Worm (Caenorhabditis elegans) whole organism, L1 larva: Measurements from ENCODE around the gene mtl-2.
A peak's percentile ranks its signal among the peaks of the same experiment; 100 is the strongest.

Experiments used
- C04F5.9 ChIP-seq: sonication (generic microtip); optimal IDR thresholded peaks from 2 replicates; lab custom pipeline; 2016; ENCODE audit warnings: missing genetic modification characterization, missing compliant biosample characterization
- C16A3.4 ChIP-seq: fragments of 150-350 bp; optimal IDR thresholded peaks from 2 replicates; lab custom pipeline; 2014; ENCODE audit warnings: missing biosample characterization, missing genetic modification characterization
- C34B4.2 ChIP-seq: sonication (generic microtip); optimal IDR thresholded peaks from 2 replicates; lab custom pipeline; 2017; ENCODE audit warnings: mild to moderate bottlenecking, missing genetic modification characterization, missing compliant biosample characterization
- Y116A8C.19 ChIP-seq: sonication (generic microtip); optimal IDR thresholded peaks from 2 replicates; lab custom pipeline; 2016; ENCODE audit warnings: missing compliant biosample characterization, missing genetic modification characterization, borderline replicate concordance
- aly-2 ChIP-seq: fragments of 150-350 bp; optimal IDR thresholded peaks from 2 replicates; lab custom pipeline; 2014; ENCODE audit warnings: missing biosample characterization, missing genetic modification characterization
- ceh-63 ChIP-seq: fragments of 200-800 bp; sonication (Bioruptor generic); optimal IDR thresholded peaks from 2 replicates; lab custom pipeline; 2018; ENCODE audit warnings: mild to moderate bottlenecking, missing genetic modification characterization, missing compliant biosample characterization
- ceh-8 ChIP-seq: fragments of 200-800 bp; sonication (Bioruptor generic); optimal IDR thresholded peaks from 2 replicates; lab custom pipeline; 2018; ENCODE audit warnings: mild to moderate bottlenecking, missing genetic modification characterization, moderate library complexity, missing compliant biosample characterization
- ceh-88 ChIP-seq: fragments of 200-800 bp; sonication (Bioruptor generic); IDR thresholded peaks from 2 replicates; pipeline ENCODE4 v1.3.6; 2022; ENCODE audit warnings: missing genetic modification characterization, missing compliant biosample characterization
- efl-1 ChIP-seq, 4 experiments: fragments of 150-350 bp; optimal IDR thresholded peaks in 3 of 4; peaks in 1 of 4; 1 replicate in 1 of 4; 2 replicates in 3 of 4; lab custom pipeline; 2014; ENCODE audit warnings: missing biosample characterization in 2 of 4, missing genetic modification characterization in 2 of 4, missing genetic modification reagents in 2 of 4
- efl-3 ChIP-seq: fragments of 200-800 bp; sonication (Bioruptor generic); optimal IDR thresholded peaks from 2 replicates; lab custom pipeline; 2018; ENCODE audit warnings: mild to moderate bottlenecking, missing genetic modification characterization, missing compliant biosample characterization
- egl-27 ChIP-seq, 2 experiments: fragments of 150-350 bp in 1 of 2; sonication (generic microtip); optimal IDR thresholded peaks; 3 replicates each; lab custom pipeline; 2017 to 2018; ENCODE audit warnings: missing biosample characterization in 2 of 2, missing genetic modification characterization in 2 of 2, missing genetic modification reagents in 2 of 2
- elt-2 ChIP-seq: sonication (generic microtip); optimal IDR thresholded peaks from 2 replicates; lab custom pipeline; 2016; ENCODE audit warnings: missing genetic modification characterization, mild to moderate bottlenecking, inconsistent platforms, missing compliant biosample characterization, missing genetic modification reagents
- elt-3 ChIP-seq, 6 experiments: fragments of 150-350 bp in 1 of 6; sonication (generic microtip); optimal IDR thresholded peaks; 2 replicates each; lab custom pipeline; 2017 to 2018; ENCODE audit warnings: missing biosample characterization in 6 of 6, missing genetic modification characterization in 6 of 6, inconsistent platforms in 1 of 6
- fkh-8 ChIP-seq: sonication (generic microtip); optimal IDR thresholded peaks from 2 replicates; lab custom pipeline; 2016; ENCODE audit warnings: mild to moderate bottlenecking, missing genetic modification characterization, missing compliant biosample characterization
- hpl-2 ChIP-seq: fragments of 150-350 bp; optimal IDR thresholded peaks from 2 replicates; lab custom pipeline; 2014; ENCODE audit warnings: missing biosample characterization, missing genetic modification reagents, missing genetic modification characterization
- jun-1 ChIP-seq: fragments of 150-350 bp; optimal IDR thresholded peaks from 2 replicates; lab custom pipeline; 2014; ENCODE audit warnings: missing biosample characterization, missing genetic modification reagents, missing genetic modification characterization
- lin-15B ChIP-seq: fragments of 150-350 bp; sonication (generic microtip); optimal IDR thresholded peaks from 3 replicates; lab custom pipeline; 2014; ENCODE audit warnings: missing biosample characterization, missing genetic modification characterization
- lin-39 ChIP-seq: fragments of 150-350 bp; optimal IDR thresholded peaks from 2 replicates; lab custom pipeline; 2014; ENCODE audit warnings: missing biosample characterization, missing genetic modification reagents, missing genetic modification characterization
- lir-3 ChIP-seq: sonication (generic microtip); optimal IDR thresholded peaks from 2 replicates; lab custom pipeline; 2016; ENCODE audit warnings: mild to moderate bottlenecking, missing genetic modification characterization, moderate library complexity, missing compliant biosample characterization; ENCODE audit not compliant: poor library complexity
- lsy-2 ChIP-seq, 2 experiments: fragments of 150-350 bp; optimal IDR thresholded peaks; 2 replicates each; lab custom pipeline; 2014; ENCODE audit warnings: missing biosample characterization in 2 of 2, missing genetic modification characterization in 2 of 2
- mdl-1 ChIP-seq, 2 experiments: fragments of 150-350 bp; optimal IDR thresholded peaks; 2 replicates each; lab custom pipeline; 2014 to 2017; ENCODE audit warnings: missing biosample characterization in 2 of 2, missing genetic modification characterization in 2 of 2, inconsistent platforms in 1 of 2
- mep-1 ChIP-seq: fragments of 150-350 bp; optimal IDR thresholded peaks from 2 replicates; lab custom pipeline; 2014; ENCODE audit warnings: missing biosample characterization, missing genetic modification characterization
- nhr-19 ChIP-seq: fragments of 200-800 bp; sonication (Bioruptor generic); conservative IDR thresholded peaks from 2 replicates; pipeline ENCODE4 v1.3.6; 2022; ENCODE audit warnings: missing genetic modification characterization, missing compliant biosample characterization
- nhr-20 ChIP-seq: sonication (generic microtip); optimal IDR thresholded peaks from 2 replicates; lab custom pipeline; 2016; ENCODE audit warnings: mild to moderate bottlenecking, missing genetic modification characterization, missing compliant biosample characterization
- nhr-237 ChIP-seq: fragments of 150-350 bp; optimal IDR thresholded peaks from 2 replicates; lab custom pipeline; 2014; ENCODE audit warnings: missing biosample characterization, missing genetic modification characterization
- nhr-47 ChIP-seq: sonication (generic microtip); optimal IDR thresholded peaks from 2 replicates; lab custom pipeline; 2016; ENCODE audit warnings: mild to moderate bottlenecking, missing genetic modification characterization, moderate library complexity, missing compliant biosample characterization
- nhr-76 ChIP-seq: sonication (generic microtip); optimal IDR thresholded peaks from 2 replicates; lab custom pipeline; 2017; ENCODE audit warnings: missing biosample characterization, missing genetic modification characterization
- nhr-77 ChIP-seq: fragments of 150-350 bp; optimal IDR thresholded peaks from 2 replicates; lab custom pipeline; 2014; ENCODE audit warnings: missing biosample characterization, missing genetic modification characterization
- nhr-85 ChIP-seq: sonication (generic microtip); peaks from one replicate; lab custom pipeline; 2016; ENCODE audit warnings: missing genetic modification characterization, inconsistent platforms, missing compliant biosample characterization
- nhr-90 ChIP-seq: sonication (generic microtip); optimal IDR thresholded peaks from 2 replicates; lab custom pipeline; 2016; ENCODE audit warnings: mild to moderate bottlenecking, missing genetic modification characterization, missing compliant biosample characterization; ENCODE audit not compliant: poor library complexity
- pqm-1 ChIP-seq: sonication (generic microtip); optimal IDR thresholded peaks from 3 replicates; lab custom pipeline; 2017; ENCODE audit warnings: missing biosample characterization, missing genetic modification characterization
- skn-1 ChIP-seq: fragments of 150-350 bp; optimal IDR thresholded peaks from 2 replicates; lab custom pipeline; 2014; ENCODE audit warnings: missing biosample characterization, missing genetic modification characterization
- snpc-4 ChIP-seq: fragments of 150-350 bp; optimal IDR thresholded peaks from 2 replicates; lab custom pipeline; 2014; ENCODE audit warnings: missing biosample characterization, missing genetic modification characterization
- snu-23 ChIP-seq: sonication (generic microtip); optimal IDR thresholded peaks from 2 replicates; lab custom pipeline; 2016; ENCODE audit warnings: missing genetic modification characterization, missing compliant biosample characterization
- sox-4 ChIP-seq: sonication (generic microtip); optimal IDR thresholded peaks from 2 replicates; lab custom pipeline; 2016; ENCODE audit warnings: missing genetic modification characterization, missing compliant biosample characterization
- tbx-2 ChIP-seq: sonication (generic microtip); optimal IDR thresholded peaks from 2 replicates; lab custom pipeline; 2016; ENCODE audit warnings: missing genetic modification characterization, missing compliant biosample characterization
- unc-130 ChIP-seq: fragments of 150-350 bp; optimal IDR thresholded peaks from 2 replicates; lab custom pipeline; 2017; ENCODE audit warnings: missing biosample characterization, missing genetic modification characterization, inconsistent platforms
- zag-1 ChIP-seq: fragments of 150-350 bp; optimal IDR thresholded peaks from 2 replicates; lab custom pipeline; 2014; ENCODE audit warnings: missing biosample characterization, missing genetic modification characterization
- zip-4 ChIP-seq: fragments of 200-800 bp; sonication (Bioruptor generic); optimal IDR thresholded peaks from 2 replicates; lab custom pipeline; 2018; ENCODE audit warnings: mild to moderate bottlenecking, missing genetic modification characterization, moderate library complexity, missing compliant biosample characterization
- ztf-11 ChIP-seq, 2 experiments: sonication (generic microtip); optimal IDR thresholded peaks; 2 replicates each; lab custom pipeline; 2016 to 2017; ENCODE audit warnings: missing genetic modification characterization in 2 of 2, missing biosample characterization in 1 of 2, missing compliant biosample characterization in 1 of 2
- ztf-4 ChIP-seq: fragments of 150-350 bp; optimal IDR thresholded peaks from 2 replicates; lab custom pipeline; 2014; ENCODE audit warnings: missing biosample characterization, missing genetic modification characterization

The mtl-2 gene

ce11 chrV:14018640-14019039 lies at the start of gene mtl-2, which contains the start of gene T08G5.1:
Gene mtl-2, minus strand, starts transcription at chrV:14018673.
Gene T08G5.1, plus strand, starts transcription at chrV:14018766.
- TF ChIP-seq elt-2 (tag; lab: Kevin White, UChicago) (peak; percentile 61), C34B4.2 (tag; lab: Kevin White, UChicago) (no peak), efl-1 (optimal IDR thresholded peaks at IDR 0.05; lab: Kevin White, UChicago) (no peak), efl-1 (GFP tag; optimal IDR thresholded peaks at IDR 0.05 in 1 of 2; lab: Kevin White, UChicago) (peak in 1 of 2 experiments; percentile 68)

DNA sequence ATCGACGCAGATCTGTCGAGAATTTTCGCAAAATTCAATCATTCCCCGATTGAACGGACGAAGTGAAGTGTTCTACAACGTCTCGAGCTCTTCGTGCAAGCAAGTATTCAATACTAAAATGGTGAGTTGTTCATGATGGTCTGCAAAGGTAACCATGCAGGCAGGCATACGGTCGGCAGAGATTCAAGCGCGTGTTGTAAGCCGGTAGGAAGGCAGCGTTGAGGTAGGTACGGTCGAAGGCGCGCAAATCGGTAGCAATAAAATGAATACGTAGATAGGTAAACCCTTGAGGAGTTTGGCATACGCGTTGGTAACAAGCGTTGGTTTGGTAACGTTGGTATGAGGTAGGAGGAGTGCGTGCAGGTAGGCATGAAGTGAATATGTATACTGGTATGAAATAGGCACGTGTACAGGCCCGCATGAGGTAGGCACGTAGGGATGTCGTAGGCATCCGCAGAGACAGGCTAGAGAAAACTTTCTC lies 49.4 kb upstream of the mtl-2 start, which contains the start of gene D1086.17:
D1086.17 (plus strand) TSS at position 51 of the 481 bp plus-strand sequence.
- TF ChIP-seq Y116A8C.19 (tag; lab: Kevin White, UChicago) (no peak), efl-3 (GFP tag; lab: Kevin White, UChicago) (no peak), sox-4 (tag; lab: Kevin White, UChicago) (no peak), zip-4 (no peak), nhr-47 (tag; lab: Kevin White, UChicago) (no peak), nhr-76 (tag; lab: Kevin White, UChicago) (no peak), snu-23 (GFP tag; lab: Kevin White, UChicago) (no peak), ceh-8 (GFP tag; lab: Kevin White, UChicago) (no peak), pqm-1 (tag; lab: Kevin White, UChicago) (no peak), nhr-19 (GFP tag; lab: Robert Waterston, UW) (no peak), nhr-77 (tag; lab: Kevin White, UChicago) (no peak), unc-130 (tag; lab: Kevin White, UChicago) (no peak), ztf-4 (tag; lab: Kevin White, UChicago) (no peak), snpc-4 (tag; lab: Kevin White, UChicago) (no peak), mep-1 (tag; lab: Kevin White, UChicago) (no peak), lin-39 (no peak), C34B4.2 (tag; lab: Kevin White, UChicago) (no peak), nhr-85 (tag; lab: Kevin White, UChicago) (no peak)

ce11 chrV:14064422-14064821 lies 45.9 kb upstream of the mtl-2 start, which contains the start of gene D1086.21:
Gene D1086.21, plus strand, starts transcription at chrV:14064722.
- no peak for TF ChIP-seq C16A3.4 (tag; lab: Kevin White, UChicago)
- no peak for TF ChIP-seq skn-1 (tag; lab: Kevin White, UChicago)
- TF ChIP-seq nhr-85 (tag; lab: Kevin White, UChicago) = no peak
- TF ChIP-seq pqm-1 (tag; lab: Kevin White, UChicago) = no peak
- no peak for TF ChIP-seq lir-3 (tag; lab: Kevin White, UChicago)

DNA sequence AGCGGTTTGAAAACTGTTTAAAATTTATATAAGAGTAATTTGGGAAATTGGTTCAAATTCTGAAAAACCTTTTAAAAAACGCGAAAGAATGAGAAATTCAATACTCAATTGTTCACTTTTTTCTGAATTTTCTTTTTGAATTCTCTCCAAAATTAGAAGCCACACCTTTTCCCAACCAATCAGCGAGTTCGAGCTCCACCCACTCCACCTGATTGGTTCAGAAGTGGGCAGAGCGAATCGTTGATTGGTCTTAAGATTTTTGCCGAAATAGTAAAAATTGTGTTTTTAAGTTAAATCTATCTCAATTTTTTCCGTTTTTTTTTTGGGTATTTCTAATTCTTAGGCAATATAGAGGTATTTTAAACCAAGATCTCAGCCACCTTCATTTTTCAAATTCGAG lies 45.5 kb upstream of the mtl-2 start:
- TF ChIP-seq ceh-88 (no peak), lsy-2 (tag; optimal IDR thresholded peaks at IDR 0.05; lab: Kevin White, UChicago) (no peak), ztf-11 (tag; optimal IDR thresholded peaks at IDR 0.05; lab: Kevin White, UChicago) (no peak), nhr-19 (GFP tag; lab: Robert Waterston, UW) (no peak), nhr-20 (no peak), fkh-8 (no peak), C04F5.9 (tag; lab: Kevin White, UChicago) (no peak), hpl-2 (GFP tag; lab: Kevin White, UChicago) (no peak), elt-3 (tag; optimal IDR thresholded peaks at IDR 0.05; lab: Kevin White, UChicago) (no peak), jun-1 (tag; lab: Kevin White, UChicago) (no peak), egl-27 (tag; optimal IDR thresholded peaks at IDR 0.05; lab: Kevin White, UChicago) (no peak), aly-2 (tag; lab: Kevin White, UChicago) (no peak), nhr-90 (tag; lab: Kevin White, UChicago) (no peak), nhr-237 (tag; lab: Kevin White, UChicago) (no peak), ceh-63 (GFP tag; lab: Kevin White, UChicago) (no peak), lin-15B (no peak), elt-2 (tag; lab: Kevin White, UChicago) (no peak), mdl-1 (tag; optimal IDR thresholded peaks at IDR 0.05; lab: Kevin White, UChicago) (no peak), tbx-2 (tag; lab: Kevin White, UChicago) (no peak), zag-1 (tag; lab: Kevin White, UChicago) (no peak)
